Worm (Caenorhabditis elegans) whole organism, mixed stage, embryonic: ENCODE data around the gene flcn-1.
"Not testable (repeated sequence)": the region's sequence is repeated elsewhere in the genome, so short reads cannot be mapped to it uniquely, and the experiment has no call there.

Experiments
- bed-3 ChIP-seq: fragments of 200-800 bp; sonication (Bioruptor generic); optimal IDR thresholded peaks from 3 replicates; lab custom pipeline; 2018; ENCODE audit warnings: mild to moderate bottlenecking, missing genetic modification characterization, moderate library complexity, missing compliant biosample characterization
- blmp-1 ChIP-seq: fragments of 150-350 bp; optimal IDR thresholded peaks from 2 replicates; lab custom pipeline; 2014; ENCODE audit warnings: missing biosample characterization, missing genetic modification characterization
- ceh-43 ChIP-seq: fragments of 200-800 bp; sonication (Bioruptor generic); optimal IDR thresholded peaks from 2 replicates; lab custom pipeline; 2018; ENCODE audit warnings: mild to moderate bottlenecking, missing genetic modification characterization, moderate library complexity, missing compliant biosample characterization
- ceh-83 ChIP-seq: fragments of 200-800 bp; sonication (Bioruptor generic); optimal IDR thresholded peaks from 2 replicates; lab custom pipeline; 2018; ENCODE audit warnings: mild to moderate bottlenecking, missing genetic modification characterization, missing compliant biosample characterization
- ces-1 ChIP-seq: fragments of 150-350 bp; optimal IDR thresholded peaks from 2 replicates; lab custom pipeline; 2014; ENCODE audit warnings: missing biosample characterization, missing genetic modification reagents, missing genetic modification characterization
- cnd-1 ChIP-seq: fragments of 200-800 bp; sonication (Bioruptor generic); optimal IDR thresholded peaks from 2 replicates; lab custom pipeline; 2018; ENCODE audit warnings: mild to moderate bottlenecking, missing genetic modification characterization, missing compliant biosample characterization
- elt-1 ChIP-seq: sonication (generic microtip); optimal IDR thresholded peaks from 2 replicates; lab custom pipeline; 2017; ENCODE audit warnings: missing genetic modification characterization, mild to moderate bottlenecking, missing compliant biosample characterization, antibody characterized with exemption, moderate library complexity, borderline replicate concordance; ENCODE audit not compliant: insufficient read depth
- elt-3 ChIP-seq: fragments of 150-350 bp; optimal IDR thresholded peaks from 2 replicates; lab custom pipeline; 2014; ENCODE audit warnings: missing biosample characterization, missing genetic modification characterization
- flh-1 ChIP-seq: fragments of 200-800 bp; sonication (Bioruptor generic); optimal IDR thresholded peaks from 2 replicates; lab custom pipeline; 2018; ENCODE audit warnings: mild to moderate bottlenecking, missing genetic modification characterization, moderate library complexity, missing compliant biosample characterization
- ham-2 ChIP-seq: fragments of 200-800 bp; sonication (Bioruptor generic); optimal IDR thresholded peaks from 2 replicates; lab custom pipeline; 2018; ENCODE audit warnings: mild to moderate bottlenecking, missing genetic modification characterization, missing compliant biosample characterization
- lin-32 ChIP-seq: fragments of 200-800 bp; sonication (Bioruptor generic); optimal IDR thresholded peaks from 2 replicates; lab custom pipeline; 2018; ENCODE audit warnings: mild to moderate bottlenecking, missing genetic modification characterization, missing compliant biosample characterization
- lsy-2 ChIP-seq: fragments of 150-350 bp; optimal IDR thresholded peaks from 2 replicates; lab custom pipeline; 2014; ENCODE audit warnings: missing biosample characterization, missing genetic modification characterization
- mep-1 ChIP-seq: fragments of 150-350 bp; optimal IDR thresholded peaks from 2 replicates; lab custom pipeline; 2017; ENCODE audit warnings: missing biosample characterization, missing genetic modification reagents, missing genetic modification characterization, inconsistent platforms
- nhr-12 ChIP-seq: fragments of 150-350 bp; optimal IDR thresholded peaks from 2 replicates; lab custom pipeline; 2014; ENCODE audit warnings: missing biosample characterization, missing genetic modification characterization
- nhr-2 ChIP-seq: fragments of 150-350 bp; optimal IDR thresholded peaks from 2 replicates; lab custom pipeline; 2014; ENCODE audit warnings: missing biosample characterization, missing genetic modification characterization
- nhr-237 ChIP-seq: fragments of 150-350 bp; optimal IDR thresholded peaks from 2 replicates; lab custom pipeline; 2014; ENCODE audit warnings: missing biosample characterization, missing genetic modification characterization
- nhr-28 ChIP-seq: fragments of 150-350 bp; optimal IDR thresholded peaks from 2 replicates; lab custom pipeline; 2014; ENCODE audit warnings: missing biosample characterization, missing genetic modification characterization
- pha-4 ChIP-seq: fragments of 150-350 bp; optimal IDR thresholded peaks from 2 replicates; lab custom pipeline; 2018; ENCODE audit warnings: missing biosample characterization, missing genetic modification reagents, missing genetic modification characterization
- sem-2 ChIP-seq: fragments of 200-800 bp; sonication (Bioruptor generic); optimal IDR thresholded peaks from 2 replicates; lab custom pipeline; 2018; ENCODE audit warnings: mild to moderate bottlenecking, missing genetic modification characterization, missing compliant biosample characterization
- snpc-4 ChIP-seq: fragments of 150-350 bp; optimal IDR thresholded peaks from 2 replicates; lab custom pipeline; 2014; ENCODE audit warnings: missing biosample characterization, missing genetic modification characterization
- sptf-1 ChIP-seq: sonication (generic microtip); optimal IDR thresholded peaks from 2 replicates; lab custom pipeline; 2017; ENCODE audit warnings: mild to moderate bottlenecking, missing genetic modification characterization, moderate library complexity, missing compliant biosample characterization
- tbx-8 ChIP-seq: fragments of 200-800 bp; sonication (Bioruptor generic); optimal IDR thresholded peaks from 2 replicates; lab custom pipeline; 2018; ENCODE audit warnings: mild to moderate bottlenecking, missing genetic modification characterization, moderate library complexity, missing compliant biosample characterization
- unc-120 ChIP-seq: sonication (generic microtip); optimal IDR thresholded peaks from 2 replicates; lab custom pipeline; 2017; ENCODE audit warnings: missing genetic modification characterization, missing compliant biosample characterization; ENCODE audit not compliant: poor library complexity, severe bottlenecking
- zip-8 ChIP-seq: fragments of 150-350 bp; optimal IDR thresholded peaks from 2 replicates; lab custom pipeline; 2014; ENCODE audit warnings: missing biosample characterization, missing genetic modification characterization

Gene flcn-1

ce11 chrII:6901795-6902194 lies 26.8 kb upstream of the flcn-1 start, which contains the start of gene psmd-9:
TSS of gene psmd-9 (plus strand) at chrII:6902095.
- TF ChIP-seq blmp-1 (tag; lab: Kevin White, UChicago), result no peak
- TF ChIP-seq ceh-43, result no peak
- no peak for TF ChIP-seq ham-2 (GFP tag; lab: Kevin White, UChicago)
- TF ChIP-seq nhr-237, result no peak
- no peak for TF ChIP-seq flh-1 (GFP tag; lab: Kevin White, UChicago)
- TF ChIP-seq bed-3 (GFP tag; lab: Kevin White, UChicago), result no peak
- no peak for TF ChIP-seq mep-1 (tag; lab: Kevin White, UChicago)
- no peak for TF ChIP-seq elt-3 (tag; lab: Kevin White, UChicago)

DNA sequence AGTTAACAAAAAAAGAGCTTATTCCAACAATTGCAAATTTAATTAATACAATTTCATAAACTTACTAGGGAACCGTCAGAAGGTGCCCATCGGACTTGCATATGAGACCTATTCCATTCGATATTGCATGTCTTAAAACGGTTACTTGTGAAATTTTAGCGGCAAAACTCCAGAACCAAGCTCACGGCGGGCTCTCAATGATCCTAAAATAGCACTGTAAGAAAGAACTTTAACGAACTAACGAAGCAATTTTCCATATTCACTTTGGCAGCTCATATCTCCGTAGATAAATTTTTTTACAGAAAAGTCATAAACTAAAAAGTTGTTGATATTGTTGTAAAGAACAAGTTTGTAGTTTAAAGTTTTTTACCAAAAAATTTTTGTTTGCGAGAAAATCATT lies 20.9 kb upstream of the flcn-1 start, which contains the start of gene B0252.3:
B0252.3 (minus strand) TSS at position 101 of the 400 bp plus-strand sequence.
- TF ChIP-seq lsy-2 (tag; lab: Kevin White, UChicago); mep-1 (tag; lab: Kevin White, UChicago); flh-1 (GFP tag; lab: Kevin White, UChicago): not testable (repeated sequence)
- TF ChIP-seq, all 35 proteins: peak for 0; not testable (repeated sequence) for 35

DNA sequence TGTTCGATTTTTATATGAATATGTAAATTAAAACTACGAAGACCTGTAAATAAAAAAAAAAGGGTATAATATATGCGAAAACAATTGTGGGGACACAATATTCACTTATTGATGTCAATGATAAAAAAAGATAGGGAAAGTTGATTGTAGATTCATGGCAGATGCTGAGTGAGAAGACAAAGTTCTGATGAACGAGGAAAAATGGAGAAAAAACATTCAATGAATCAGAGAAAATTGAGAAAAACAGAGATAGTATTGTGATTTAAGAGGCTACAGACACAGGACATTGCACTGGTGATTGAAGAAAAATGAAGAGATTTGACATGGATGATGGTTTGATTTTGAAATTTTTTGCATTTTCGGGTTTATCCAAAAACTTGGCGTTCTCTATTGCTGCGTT lies 19.9 kb upstream of the flcn-1 start:
- TF ChIP-seq mep-1 (tag; lab: Kevin White, UChicago), result no peak
- no peak for TF ChIP-seq ham-2 (GFP tag; lab: Kevin White, UChicago)
- TF ChIP-seq bed-3 (GFP tag; lab: Kevin White, UChicago), result no peak
- no peak for TF ChIP-seq ceh-83 (GFP tag; lab: Kevin White, UChicago)
- no peak for TF ChIP-seq pha-4
- no peak for TF ChIP-seq sptf-1 (tag; lab: Kevin White, UChicago)
- no peak for TF ChIP-seq snpc-4 (tag; lab: Kevin White, UChicago)
- no peak for TF ChIP-seq elt-3 (tag; lab: Kevin White, UChicago)
- TF ChIP-seq lin-32 (GFP tag; lab: Kevin White, UChicago), result no peak
- no peak for TF ChIP-seq cnd-1 (tag; lab: Kevin White, UChicago)
- no peak for TF ChIP-seq blmp-1 (tag; lab: Kevin White, UChicago)

DNA sequence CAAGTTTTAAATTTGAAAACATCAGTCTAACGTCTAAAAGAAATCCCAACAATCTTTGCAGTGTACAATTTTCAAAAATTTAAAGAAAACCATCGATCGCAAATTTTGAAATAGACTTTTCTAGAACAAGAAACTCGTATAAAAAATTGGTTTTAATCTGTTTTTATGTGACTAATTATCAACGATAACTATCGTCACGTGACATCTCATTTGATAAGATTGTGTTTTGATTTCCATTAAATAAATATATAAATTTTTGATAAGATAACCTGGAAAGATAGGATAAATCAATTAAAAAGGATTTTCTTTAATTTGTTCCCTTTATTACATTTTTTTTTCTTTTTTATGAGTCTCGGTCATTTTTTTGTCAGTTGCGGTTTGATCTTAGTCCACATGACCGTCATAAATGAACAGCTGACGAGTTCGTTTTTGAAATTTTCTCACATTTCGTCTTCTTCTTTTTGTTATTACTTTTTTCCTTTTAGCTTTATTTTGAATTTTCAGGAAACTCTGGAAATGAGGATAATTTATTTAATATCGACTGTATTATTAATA lies 18.9 kb upstream of the flcn-1 start, which contains the start of gene asm-1:
asm-1 (plus strand) TSS at position 505 of the 555 bp plus-strand sequence.
- TF ChIP-seq elt-1 (tag; lab: Kevin White, UChicago) (no peak), sptf-1 (tag; lab: Kevin White, UChicago) (no peak), cnd-1 (tag; lab: Kevin White, UChicago) (no peak), ceh-43 (no peak), ceh-83 (GFP tag; lab: Kevin White, UChicago) (no peak), nhr-28 (tag; lab: Kevin White, UChicago) (no peak), lin-32 (GFP tag; lab: Kevin White, UChicago) (no peak), lsy-2 (tag; lab: Kevin White, UChicago) (no peak)
- TF ChIP-seq, all 35 proteins: peak for 0

DNA sequence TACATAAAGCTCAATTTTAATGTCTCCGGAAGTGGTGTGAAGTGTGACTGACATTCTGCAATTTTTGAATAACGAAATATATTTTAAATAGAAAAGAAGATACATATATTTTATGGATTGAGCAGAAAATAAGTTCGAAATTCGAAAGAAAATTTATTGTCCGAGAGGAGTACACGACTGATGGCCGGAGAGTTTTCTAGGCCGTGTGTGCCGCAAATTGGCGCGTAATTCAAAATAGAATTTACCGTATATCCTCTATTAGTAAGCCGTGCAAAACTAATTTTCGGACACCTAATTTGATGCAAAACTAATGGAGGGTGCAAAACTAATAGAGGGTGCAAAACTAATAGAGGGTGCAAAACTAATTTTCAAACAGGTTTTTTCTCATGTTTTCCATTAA lies 15.3 kb upstream of the flcn-1 start, which contains the start of gene cyn-10:
cyn-10 (minus strand) TSS at position 57 of the 400 bp plus-strand sequence.
- TF ChIP-seq elt-3 (tag; lab: Kevin White, UChicago) (no peak), sem-2 (GFP tag; lab: Kevin White, UChicago) (no peak), tbx-8 (GFP tag; lab: Kevin White, UChicago) (no peak), unc-120 (no peak), ces-1 (GFP tag; lab: Kevin White, UChicago) (peak; percentile 37), nhr-12 (tag; lab: Kevin White, UChicago) (no peak), cnd-1 (tag; lab: Kevin White, UChicago) (peak; percentile 62), pha-4 (no peak), ham-2 (GFP tag; lab: Kevin White, UChicago) (no peak), nhr-237 (no peak), mep-1 (tag; lab: Kevin White, UChicago) (peak; percentile 13), lin-32 (GFP tag; lab: Kevin White, UChicago) (peak; percentile 30), nhr-2 (tag; lab: Kevin White, UChicago) (no peak), flh-1 (GFP tag; lab: Kevin White, UChicago) (no peak)

- TF ChIP-seq ces-1 (GFP tag; lab: Kevin White, UChicago) (peak; percentile 13), zip-8 (tag; lab: Kevin White, UChicago) (no peak)
- TF ChIP-seq, all 35 proteins: peak for 1
Measured at ce11 chrII:6915875-6916274, 12.7 kb upstream of the flcn-1 start, which contains the start of gene B0252.8. TSS of gene B0252.8 (plus strand) at chrII:6916166.
